8 worm cellular contexts compared by ENCODE assay signal in the genomic region with DNA sequence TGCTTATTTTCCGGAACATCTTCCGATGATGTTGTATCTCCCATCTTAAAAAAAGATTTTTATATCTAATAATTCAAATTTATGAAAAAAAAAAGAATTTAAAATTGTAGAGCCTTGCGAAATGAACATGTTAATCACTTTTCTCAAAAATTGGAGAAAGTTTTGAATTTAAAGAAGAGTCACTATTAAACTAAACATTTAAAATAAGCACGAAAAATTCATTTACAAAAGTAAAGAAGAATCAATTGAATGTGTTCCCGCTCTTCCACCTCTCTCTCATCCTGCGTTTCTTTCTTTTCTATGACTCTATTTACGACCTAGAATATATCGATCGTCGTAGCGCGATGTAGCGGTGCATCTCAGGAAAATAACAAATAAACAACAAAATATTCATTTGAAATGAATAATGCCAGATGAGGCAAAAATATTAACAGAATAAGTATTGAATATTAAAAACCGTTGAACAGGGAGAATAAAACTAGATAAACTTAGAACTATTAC.
TF ChIP-seq lines count a peak whose summit lies in the region.

A gene (minus strand): TSS at position 51 of the 501 bp plus-strand sequence.

TF ChIP-seq in whole organism, L1 larva, 84 proteins besides CTCF, POLR2A, EP300 and RAD21 (continues in another document):
- TF ChIP-seq efl-1 (optimal IDR thresholded peaks at IDR 0.05; lab: Kevin White, UChicago) (peak; percentile 12 to 24), efl-1 (GFP tag; optimal IDR thresholded peaks at IDR 0.05 in 1 of 2; lab: Kevin White, UChicago) (peak in 1 of 2 experiments; percentile 14), jun-1 (tag; optimal IDR thresholded peaks at IDR 0.05; lab: Kevin White, UChicago) (no peak), pqm-1 (tag; optimal IDR thresholded peaks at IDR 0.05; lab: Kevin White, UChicago) (no peak), dpl-1 (GFP tag; optimal IDR thresholded peaks at IDR 0.05; lab: Kevin White, UChicago) (peak in 2 of 3 experiments; percentile 9 to 45), blmp-1 (tag; optimal IDR thresholded peaks at IDR 0.05; lab: Kevin White, UChicago) (peak; percentile 15), nhr-237 (tag; optimal IDR thresholded peaks at IDR 0.05; lab: Kevin White, UChicago) (no peak), tlp-1 (tag; optimal IDR thresholded peaks at IDR 0.05; lab: Kevin White, UChicago) (no peak), skn-1 (tag; optimal IDR thresholded peaks at IDR 0.05; lab: Kevin White, UChicago) (no peak), lsy-2 (tag; optimal IDR thresholded peaks at IDR 0.05; lab: Kevin White, UChicago) (peak; percentile 18 to 60)

TF ChIP-seq in whole organism, L2 larva, 48 proteins besides CTCF, POLR2A, EP300 and RAD21 (continues in another document):
- TF ChIP-seq unc-39 (tag; optimal IDR thresholded peaks at IDR 0.05; lab: Kevin White, UChicago) (no peak), nhr-237 (tag; optimal IDR thresholded peaks at IDR 0.05; lab: Kevin White, UChicago) (no peak), nhr-11 (tag; optimal IDR thresholded peaks at IDR 0.05; lab: Kevin White, UChicago) (no peak), aly-2 (tag; optimal IDR thresholded peaks at IDR 0.05; lab: Kevin White, UChicago) (no peak), lin-13 (GFP tag; optimal IDR thresholded peaks at IDR 0.05; lab: Kevin White, UChicago) (peak; percentile 16), ama-1 (optimal IDR thresholded peaks at IDR 0.05; lab: Kevin White, UChicago) (no peak), mab-5 (tag; optimal IDR thresholded peaks at IDR 0.05; lab: Kevin White, UChicago) (no peak), lsy-2 (tag; optimal IDR thresholded peaks at IDR 0.05; lab: Kevin White, UChicago) (peak in 1 of 2 experiments; percentile 60), dmd-4 (tag; optimal IDR thresholded peaks at IDR 0.05; lab: Kevin White, UChicago) (no peak), blmp-1 (tag; optimal IDR thresholded peaks at IDR 0.05; lab: Kevin White, UChicago; ENCODE audit: insufficient read depth) (no peak), ZK546.5 (tag; optimal IDR thresholded peaks at IDR 0.05; lab: Kevin White, UChicago) (no peak)

TF ChIP-seq in whole organism, L3 larva, 47 proteins besides CTCF, POLR2A, EP300 and RAD21:
- TF ChIP-seq nfya-1 (tag; optimal IDR thresholded peaks at IDR 0.05; lab: Kevin White, UChicago; ENCODE audit: insufficient read depth) (peak; percentile 44), ceh-28 (tag; optimal IDR thresholded peaks at IDR 0.05; lab: Kevin White, UChicago) (peak; percentile 63), unc-39 (tag; optimal IDR thresholded peaks at IDR 0.05; lab: Kevin White, UChicago) (no peak), pha-4 (tag; optimal IDR thresholded peaks at IDR 0.05; lab: Kevin White, UChicago) (peak; percentile 67)

TF ChIP-seq in whole organism, L4 larva, 104 proteins besides CTCF, POLR2A, EP300 and RAD21:
- TF ChIP-seq snpc-4 (tag; optimal IDR thresholded peaks at IDR 0.05; lab: Kevin White, UChicago) (no peak), daf-16 (GFP tag; optimal IDR thresholded peaks at IDR 0.05; lab: Kevin White, UChicago) (no peak), daf-16 (tag; optimal IDR thresholded peaks at IDR 0.05; lab: Kevin White, UChicago) (peak; percentile 48), ceh-28 (tag; optimal IDR thresholded peaks at IDR 0.05; lab: Kevin White, UChicago) (peak; percentile 47), lsy-2 (tag; optimal IDR thresholded peaks at IDR 0.05; lab: Kevin White, UChicago) (peak in 1 of 2 experiments; percentile 38), madf-5 (GFP tag; IDR thresholded peaks at IDR 0.05; lab: Robert Waterston, UW) (no peak), nhr-28 (tag; optimal IDR thresholded peaks at IDR 0.05; lab: Kevin White, UChicago) (peak; percentile 2)

TF ChIP-seq in whole organism, late embryonic, 69 proteins besides CTCF, POLR2A, EP300 and RAD21:
- TF ChIP-seq ceh-48 (tag; optimal IDR thresholded peaks at IDR 0.05; lab: Kevin White, UChicago), result peak; percentile 84
- peak; percentile 2 for TF ChIP-seq unc-55 (GFP tag; optimal IDR thresholded peaks at IDR 0.05; lab: Kevin White, UChicago)
- no peak for TF ChIP-seq madf-2 (tag; optimal IDR thresholded peaks at IDR 0.05; lab: Kevin White, UChicago)
- no peak for TF ChIP-seq che-1 (tag; optimal IDR thresholded peaks at IDR 0.05; lab: Kevin White, UChicago)

TF ChIP-seq in whole organism, midembryonic, 9 proteins besides CTCF, POLR2A, EP300 and RAD21:
- TF ChIP-seq flt-1 (GFP tag; IDR thresholded peaks at IDR 0.05; lab: Robert Waterston, UW), result no peak
- no peak for TF ChIP-seq tab-1 (GFP tag; IDR thresholded peaks at IDR 0.05; lab: Robert Waterston, UW)
- TF ChIP-seq T22C8.4 (GFP tag; IDR thresholded peaks at IDR 0.05; lab: Robert Waterston, UW), result peak; percentile 65; the same call in 1 of the 2 replicates
TF ChIP-seq in whole organism, midembryonic: peak in this region for 1.

TF ChIP-seq in whole organism, mixed stage, embryonic, 35 proteins besides CTCF, POLR2A, EP300 and RAD21:
- TF ChIP-seq ces-1 (GFP tag; optimal IDR thresholded peaks at IDR 0.05; lab: Kevin White, UChicago), result peak; percentile 65
- no peak for TF ChIP-seq M03D4.4 (tag; optimal IDR thresholded peaks at IDR 0.05; lab: Kevin White, UChicago)
- TF ChIP-seq mep-1 (tag; optimal IDR thresholded peaks at IDR 0.05; lab: Kevin White, UChicago), result no peak
- no peak for TF ChIP-seq tbx-8 (GFP tag; optimal IDR thresholded peaks at IDR 0.05; lab: Kevin White, UChicago)
- no peak for TF ChIP-seq bed-3 (GFP tag; optimal IDR thresholded peaks at IDR 0.05; lab: Kevin White, UChicago)
- peak; percentile 73 for TF ChIP-seq ceh-39 (tag; optimal IDR thresholded peaks at IDR 0.05; lab: Kevin White, UChicago)
- TF ChIP-seq ham-2 (GFP tag; optimal IDR thresholded peaks at IDR 0.05; lab: Kevin White, UChicago), result no peak

TF ChIP-seq in whole organism, young adult, 124 proteins besides CTCF, POLR2A, EP300 and RAD21:
- peak; percentile 2 for TF ChIP-seq attf-5 (GFP tag; optimal IDR thresholded peaks at IDR 0.05; lab: Kevin White, UChicago)
- TF ChIP-seq hmg-1.2 (GFP tag; IDR thresholded peaks at IDR 0.05; lab: Robert Waterston, UW), result peak; percentile 27; the same call in 1 of the 2 replicates
- TF ChIP-seq lin-35 (GFP tag; optimal IDR thresholded peaks at IDR 0.05; lab: Kevin White, UChicago), result no peak
